Fruit fly (Drosophila melanogaster) whole organism, embryonic: ENCODE data around the gene Tsen34.

ENCODE experiments used
- Atf3 ChIP-seq: fragments of 200-800 bp; sonication (Bioruptor generic); optimal IDR thresholded peaks from 3 replicates; lab custom pipeline; 2016; ENCODE audit warnings: missing biosample characterization, missing genetic modification characterization
- Bteb2 ChIP-seq: fragments of 200-800 bp; sonication (Bioruptor generic); optimal IDR thresholded peaks from 2 replicates; lab custom pipeline; 2016; ENCODE audit warnings: missing biosample characterization, missing genetic modification characterization
- CG10654 ChIP-seq: fragments of 200-800 bp; sonication (Bioruptor generic); optimal IDR thresholded peaks from 2 replicates; lab custom pipeline; 2016; ENCODE audit warnings: missing biosample characterization, missing genetic modification characterization
- CG13775 ChIP-seq: fragments of 200-800 bp; sonication (Bioruptor generic); optimal IDR thresholded peaks from 3 replicates; lab custom pipeline; 2017; ENCODE audit warnings: missing biosample characterization, mild to moderate bottlenecking, missing genetic modification characterization
- CG14441 ChIP-seq: fragments of 200-800 bp; sonication (Bioruptor generic); IDR thresholded peaks from 2 replicates; pipeline ENCODE4 v1.3.6; 2022; ENCODE audit warnings: missing biosample characterization, missing genetic modification characterization
- CG14667 ChIP-seq: fragments of 200-800 bp; sonication (Bioruptor generic); IDR thresholded peaks from 2 replicates; pipeline ENCODE4 v1.3.6; 2022; ENCODE audit warnings: missing biosample characterization, missing genetic modification characterization
- CG17328 ChIP-seq: fragments of 200-800 bp; sonication (Bioruptor generic); IDR thresholded peaks from 2 replicates; pipeline ENCODE4 v1.3.6; 2022; ENCODE audit warnings: missing biosample characterization, missing genetic modification characterization
- CG18619 ChIP-seq: fragments of 200-800 bp; sonication (Bioruptor generic); optimal IDR thresholded peaks from 3 replicates; lab custom pipeline; 2017; ENCODE audit warnings: missing biosample characterization, mild to moderate bottlenecking, missing genetic modification characterization
- CG30020 ChIP-seq: fragments of 200-800 bp; optimal IDR thresholded peaks from 2 replicates; lab custom pipeline; 2019; ENCODE audit warnings: missing biosample characterization, mild to moderate bottlenecking, missing genetic modification characterization, moderate library complexity
- CG34224 ChIP-seq: fragments of 200-800 bp; sonication (Bioruptor generic); IDR thresholded peaks from 3 replicates; pipeline ENCODE4 v1.3.6; 2022; ENCODE audit warnings: missing biosample characterization, missing genetic modification characterization; ENCODE audit not compliant: partially characterized antibody
- CG34422 ChIP-seq: fragments of 200-800 bp; sonication (Bioruptor generic); IDR thresholded peaks from 3 replicates; pipeline ENCODE4 v1.3.6; 2022; ENCODE audit warnings: missing biosample characterization, missing genetic modification characterization
- CG42726 ChIP-seq: fragments of 200-800 bp; sonication (Bioruptor generic); IDR thresholded peaks from 2 replicates; pipeline ENCODE4 v1.3.6; 2022; ENCODE audit warnings: missing biosample characterization, missing genetic modification characterization; ENCODE audit not compliant: partially characterized antibody
- CG6683 ChIP-seq: fragments of 200-800 bp; sonication (Bioruptor generic); optimal IDR thresholded peaks from 2 replicates; lab custom pipeline; 2017; ENCODE audit warnings: missing biosample characterization, mild to moderate bottlenecking, missing genetic modification characterization, missing genetic modification reagents
- CG6791 ChIP-seq: fragments of 200-800 bp; sonication (Bioruptor generic); IDR thresholded peaks from 3 replicates; pipeline ENCODE4 v1.3.6; 2022; ENCODE audit warnings: missing biosample characterization, missing genetic modification characterization; ENCODE audit not compliant: partially characterized antibody
- CG7928 ChIP-seq: fragments of 200-800 bp; sonication (Bioruptor generic); optimal IDR thresholded peaks from 2 replicates; lab custom pipeline; 2017; ENCODE audit warnings: missing biosample characterization, mild to moderate bottlenecking, missing genetic modification characterization
- CG9609 ChIP-seq: fragments of 200-800 bp; sonication (Bioruptor generic); optimal IDR thresholded peaks from 3 replicates; lab custom pipeline; 2016; ENCODE audit warnings: missing biosample characterization, missing genetic modification characterization
- D19A ChIP-seq: fragments of 200-800 bp; optimal IDR thresholded peaks from 3 replicates; lab custom pipeline; 2019; ENCODE audit warnings: missing biosample characterization, mild to moderate bottlenecking, missing genetic modification characterization, moderate library complexity
- Dip3 ChIP-seq: fragments of 200-800 bp; sonication (Bioruptor generic); optimal IDR thresholded peaks from 3 replicates; lab custom pipeline; 2016; ENCODE audit warnings: missing biosample characterization, missing genetic modification characterization
- Elba2 ChIP-seq: fragments of 200-800 bp; sonication (Bioruptor generic); optimal IDR thresholded peaks from 3 replicates; lab custom pipeline; 2016; ENCODE audit warnings: missing biosample characterization, missing genetic modification characterization
- Ets65A ChIP-seq: fragments of 200-800 bp; sonication (Bioruptor generic); peaks from one replicate; lab custom pipeline; 2016; ENCODE audit warnings: missing biosample characterization, missing genetic modification characterization
- Hey ChIP-seq: fragments of 200-800 bp; sonication (Bioruptor generic); optimal IDR thresholded peaks from 3 replicates; lab custom pipeline; 2018; ENCODE audit warnings: missing biosample characterization, mild to moderate bottlenecking, missing genetic modification characterization
- HmgZ ChIP-seq: fragments of 200-800 bp; sonication (Bioruptor generic); optimal IDR thresholded peaks from 2 replicates; lab custom pipeline; 2018; ENCODE audit warnings: missing biosample characterization, mild to moderate bottlenecking, missing genetic modification characterization
- Kr ChIP-seq: fragments of 200-800 bp; sonication (Bioruptor generic); optimal IDR thresholded peaks from 2 replicates; lab custom pipeline; 2017; ENCODE audit warnings: missing biosample characterization, mild to moderate bottlenecking, missing genetic modification characterization
- Myb ChIP-seq: fragments of 200-800 bp; sonication (Bioruptor generic); optimal IDR thresholded peaks from 2 replicates; lab custom pipeline; 2016; ENCODE audit warnings: missing biosample characterization, missing genetic modification characterization
- Nf-YB ChIP-seq: fragments of 200-800 bp; sonication (Bioruptor generic); optimal IDR thresholded peaks from 3 replicates; lab custom pipeline; 2019; ENCODE audit warnings: missing biosample characterization, mild to moderate bottlenecking, missing genetic modification characterization, moderate library complexity
- Poxn ChIP-seq: fragments of 200-800 bp; sonication (Bioruptor generic); IDR thresholded peaks from 2 replicates; pipeline ENCODE4 v1.3.6; 2022; ENCODE audit warnings: missing biosample characterization, missing genetic modification characterization
- Six4 ChIP-seq: fragments of 200-800 bp; sonication (Bioruptor generic); optimal IDR thresholded peaks from 2 replicates; lab custom pipeline; 2016; ENCODE audit warnings: missing biosample characterization, missing genetic modification characterization
- Usf ChIP-seq: fragments of 200-800 bp; sonication (Bioruptor generic); optimal IDR thresholded peaks from 2 replicates; lab custom pipeline; 2017; ENCODE audit warnings: missing genotype, missing biosample characterization, missing genetic modification characterization
- YL-1 ChIP-seq: fragments of 200-800 bp; sonication (Bioruptor generic); optimal IDR thresholded peaks from 3 replicates; lab custom pipeline; 2017; ENCODE audit warnings: missing biosample characterization, mild to moderate bottlenecking, missing genetic modification characterization
- ato ChIP-seq: fragments of 200-800 bp; sonication (Bioruptor generic); IDR thresholded peaks from 2 replicates; pipeline ENCODE4 v1.3.6; 2022; ENCODE audit warnings: missing biosample characterization, missing genetic modification characterization; ENCODE audit not compliant: partially characterized antibody
- btn ChIP-seq: fragments of 200-800 bp; sonication (Bioruptor generic); optimal IDR thresholded peaks from 2 replicates; lab custom pipeline; 2016; ENCODE audit warnings: missing biosample characterization, missing genetic modification characterization
- chn ChIP-seq: fragments of 200-800 bp; sonication (Bioruptor generic); optimal IDR thresholded peaks from 2 replicates; lab custom pipeline; 2016; ENCODE audit warnings: missing biosample characterization, missing genetic modification characterization
- emc ChIP-seq: fragments of 200-800 bp; sonication (Bioruptor generic); optimal IDR thresholded peaks from 2 replicates; lab custom pipeline; 2016; ENCODE audit warnings: missing biosample characterization, missing genetic modification characterization
- fu2 ChIP-seq: fragments of 200-800 bp; sonication (Bioruptor generic); optimal IDR thresholded peaks from 2 replicates; lab custom pipeline; 2016; ENCODE audit warnings: missing biosample characterization, missing genetic modification characterization
- gcm2 ChIP-seq: fragments of 200-800 bp; sonication (Bioruptor generic); optimal IDR thresholded peaks from 2 replicates; lab custom pipeline; 2016; ENCODE audit warnings: missing biosample characterization, missing genetic modification characterization
- kah ChIP-seq: fragments of 200-800 bp; sonication (Bioruptor generic); optimal IDR thresholded peaks from 2 replicates; lab custom pipeline; 2018; ENCODE audit warnings: missing biosample characterization, mild to moderate bottlenecking, missing genetic modification characterization
- klu ChIP-seq: fragments of 200-800 bp; sonication (Bioruptor generic); IDR thresholded peaks from 2 replicates; pipeline ENCODE4 v1.3.6; 2022; ENCODE audit warnings: missing biosample characterization, missing genetic modification characterization
- lov ChIP-seq, 2 experiments: fragments of 200-800 bp in 1 of 2; fragments of >200 bp in 1 of 2; sonication (Bioruptor generic) in 1 of 2; IDR thresholded peaks in 1 of 2; optimal IDR thresholded peaks in 1 of 2; 2 replicates in 1 of 2; 3 replicates in 1 of 2; pipeline versions ENCODE4 v1.3.6 to Lab custom; 2017 to 2022; ENCODE audit warnings: missing biosample characterization in 1 of 2, missing genetic modification characterization in 1 of 2
- maf-S ChIP-seq: fragments of 200-800 bp; sonication (Bioruptor generic); optimal IDR thresholded peaks from 2 replicates; lab custom pipeline; 2016; ENCODE audit warnings: missing biosample characterization, missing genetic modification characterization
- nerfin-2 ChIP-seq: fragments of 200-800 bp; sonication (Bioruptor generic); IDR thresholded peaks from 2 replicates; pipeline ENCODE4 v1.3.6; 2022; ENCODE audit warnings: missing biosample characterization, missing genetic modification characterization; ENCODE audit not compliant: partially characterized antibody
- pfk ChIP-seq: fragments of 200-800 bp; sonication (Bioruptor generic); optimal IDR thresholded peaks from 2 replicates; lab custom pipeline; 2018; ENCODE audit warnings: missing biosample characterization, mild to moderate bottlenecking, missing genetic modification characterization, moderate library complexity
- ranshi ChIP-seq: fragments of 200-800 bp; sonication (Bioruptor generic); IDR thresholded peaks from 2 replicates; pipeline ENCODE4 v1.3.6; 2022; ENCODE audit warnings: missing biosample characterization, missing genetic modification characterization
- row ChIP-seq: fragments of 200-800 bp; sonication (Bioruptor generic); IDR thresholded peaks from 3 replicates; pipeline ENCODE4 v1.3.6; 2022; ENCODE audit warnings: missing biosample characterization, missing genetic modification characterization
- sc ChIP-seq, 3 experiments: fragments of >200 bp in 2 of 3; fragments of 200-800 bp in 1 of 3; sonication (Bioruptor generic) in 1 of 3; optimal IDR thresholded peaks; 2 replicates in 2 of 3; 3 replicates in 1 of 3; lab custom pipeline; 2017; ENCODE audit warnings: mild to moderate bottlenecking in 1 of 3, missing biosample characterization in 1 of 3, missing genetic modification characterization in 1 of 3, missing genetic modification reagents in 1 of 3
- seq ChIP-seq: fragments of 200-800 bp; sonication (Bioruptor generic); IDR thresholded peaks from 2 replicates; pipeline ENCODE4 v1.3.6; 2022; ENCODE audit warnings: missing biosample characterization, missing genetic modification characterization
- slp2 ChIP-seq: fragments of 200-800 bp; sonication (Bioruptor generic); optimal IDR thresholded peaks from 2 replicates; lab custom pipeline; 2016; ENCODE audit warnings: missing biosample characterization, missing genetic modification characterization
- tll ChIP-seq, 2 experiments: fragments of 200-800 bp in 1 of 2; fragments of >200 bp in 1 of 2; sonication (Bioruptor generic) in 1 of 2; optimal IDR thresholded peaks; 2 replicates each; lab custom pipeline; 2017 to 2019; ENCODE audit warnings: missing biosample characterization in 2 of 2, missing genetic modification characterization in 2 of 2, mild to moderate bottlenecking in 1 of 2, moderate library complexity in 1 of 2
- twi ChIP-seq: fragments of 200-800 bp; optimal IDR thresholded peaks from 2 replicates; lab custom pipeline; 2019; ENCODE audit warnings: missing biosample characterization, mild to moderate bottlenecking, missing genetic modification characterization, moderate library complexity

Tsen34 gene

dm6 chr3L:14759097-14759795, 2.4 kb downstream of the Tsen34 start (continued):
- peak; percentile 99 for TF ChIP-seq kah (GFP tag; lab: Kevin White, UChicago)
- peak; percentile 99 for TF ChIP-seq CG9609 (GFP tag; lab: Kevin White, UChicago)
- TF ChIP-seq CG34224 (GFP tag; lab: Robert Waterston, UW) = peak; percentile 33; the same call in 1 of the 3 replicates
- TF ChIP-seq Poxn (GFP tag; lab: Robert Waterston, UW) = peak; percentile 99
- TF ChIP-seq Ets65A (GFP tag; lab: Kevin White, UChicago) = peak; percentile 100
- TF ChIP-seq emc (GFP tag; lab: Kevin White, UChicago) = peak; percentile 99
- TF ChIP-seq Bteb2 = peak; percentile 99
- TF ChIP-seq CG17328 = peak; percentile 99
- TF ChIP-seq Atf3 (GFP tag; lab: Kevin White, UChicago) = peak; percentile 99
- TF ChIP-seq Kr (GFP tag; lab: Kevin White, UChicago) = peak; percentile 94
- peak; percentile 100 for TF ChIP-seq row (GFP tag; lab: Robert Waterston, UW)
- peak; percentile 100 for TF ChIP-seq seq (GFP tag; lab: Robert Waterston, UW)
- TF ChIP-seq ranshi (GFP tag; lab: Robert Waterston, UW) = peak; percentile 99
- peak in 1 of 2 experiments; percentile 81 for TF ChIP-seq tll (GFP tag; optimal IDR thresholded peaks at IDR 0.05; lab: Kevin White, UChicago)
- TF ChIP-seq Dip3 (GFP tag; lab: Kevin White, UChicago) = peak; percentile 99
- TF ChIP-seq lov (optimal IDR thresholded peaks at IDR 0.05; lab: Kevin White, UChicago) = no peak
- TF ChIP-seq lov (GFP tag; IDR thresholded peaks at IDR 0.05; lab: Robert Waterston, UW) = peak; percentile 97
- peak; percentile 99 for TF ChIP-seq CG34422 (GFP tag; lab: Robert Waterston, UW)
- TF ChIP-seq twi (tag; lab: Kevin White, UChicago) = peak; percentile 99
- peak; percentile 46; the same call in 1 of the 2 replicates for TF ChIP-seq nerfin-2
- no peak for TF ChIP-seq sc (optimal IDR thresholded peaks at IDR 0.05; lab: Kevin White, UChicago)
- TF ChIP-seq sc (GFP tag; optimal IDR thresholded peaks at IDR 0.05; lab: Kevin White, UChicago) = peak; percentile 100
- peak; percentile 99 for TF ChIP-seq fu2
- TF ChIP-seq CG42726 (GFP tag; lab: Robert Waterston, UW) = peak; percentile 44; the same call in 1 of the 2 replicates
- TF ChIP-seq slp2 = peak; percentile 99
- TF ChIP-seq CG30020 (tag; lab: Kevin White, UChicago) = peak; percentile 94
- TF ChIP-seq ato (GFP tag; lab: Robert Waterston, UW) = 0 out of 2 replicates have a peak, but pooled peaks have one; percentile 42
- peak; percentile 100 for TF ChIP-seq YL-1 (GFP tag; lab: Kevin White, UChicago)
- peak; percentile 99 for TF ChIP-seq CG10654
- TF ChIP-seq pfk = peak; percentile 83
- TF ChIP-seq Usf (GFP tag; lab: Kevin White, UChicago) = peak; percentile 100
- TF ChIP-seq Hey (tag; lab: Kevin White, UChicago) = peak; percentile 98
- peak; percentile 93 for TF ChIP-seq Myb
- TF ChIP-seq chn = peak; percentile 99
- peak; percentile 99 for TF ChIP-seq CG14441 (GFP tag; lab: Robert Waterston, UW)
- peak; percentile 61; the same call in 2 of the 3 replicates for TF ChIP-seq CG6791 (GFP tag; lab: Robert Waterston, UW)
- TF ChIP-seq Six4 (GFP tag; lab: Kevin White, UChicago) = peak; percentile 99
- TF ChIP-seq D19A (tag; lab: Kevin White, UChicago) = peak; percentile 98
- TF ChIP-seq CG14667 = peak; percentile 99
- peak; percentile 93 for TF ChIP-seq btn
- TF ChIP-seq CG7928 (GFP tag; lab: Kevin White, UChicago) = peak; percentile 90
- TF ChIP-seq CG13775 (GFP tag; lab: Kevin White, UChicago) = peak; percentile 100
- peak; percentile 99 for TF ChIP-seq maf-S (GFP tag; lab: Kevin White, UChicago)
- TF ChIP-seq gcm2 (GFP tag; lab: Kevin White, UChicago) = peak; percentile 98
- TF ChIP-seq Elba2 (GFP tag; lab: Kevin White, UChicago) = peak; percentile 95
- peak; percentile 100 for TF ChIP-seq klu (GFP tag; lab: Robert Waterston, UW)
- TF ChIP-seq CG18619 (GFP tag; lab: Kevin White, UChicago) = peak; percentile 100
- TF ChIP-seq CG6683 = peak; percentile 99
- peak; percentile 93 for TF ChIP-seq Nf-YB
- peak; percentile 100 for TF ChIP-seq HmgZ (tag; lab: Kevin White, UChicago)
